Fruit fly (Drosophila melanogaster) whole organism, embryonic: ENCODE results near the gene 5-HT2B.
A peak's percentile ranks its signal among the peaks of the same experiment; 100 is the strongest.

Experiments
- BtbVII ChIP-seq: fragments of 200-800 bp; sonication (Bioruptor generic); optimal IDR thresholded peaks from 3 replicates; lab custom pipeline; 2017; ENCODE audit warnings: missing biosample characterization, mild to moderate bottlenecking, missing genetic modification characterization
- CG10431 ChIP-seq: fragments of 200-800 bp; sonication (Bioruptor generic); optimal IDR thresholded peaks from 3 replicates; lab custom pipeline; 2018; ENCODE audit warnings: missing biosample characterization, mild to moderate bottlenecking, missing genetic modification characterization
- CG12071 ChIP-seq: fragments of 200-800 bp; sonication (Bioruptor generic); optimal IDR thresholded peaks from 3 replicates; lab custom pipeline; 2018; ENCODE audit warnings: missing biosample characterization, mild to moderate bottlenecking, missing genetic modification characterization
- CG13123 ChIP-seq: fragments of 200-800 bp; sonication (Bioruptor generic); optimal IDR thresholded peaks from 2 replicates; lab custom pipeline; 2016; ENCODE audit warnings: missing biosample characterization, missing genetic modification characterization
- CG14710 ChIP-seq: fragments of 200-800 bp; sonication (Bioruptor generic); optimal IDR thresholded peaks from 3 replicates; lab custom pipeline; 2019; ENCODE audit warnings: missing biosample characterization, mild to moderate bottlenecking, missing genetic modification characterization, moderate library complexity
- CG14965 ChIP-seq: fragments of 200-800 bp; sonication (Bioruptor generic); optimal IDR thresholded peaks from 2 replicates; lab custom pipeline; 2016; ENCODE audit warnings: missing biosample characterization, missing genetic modification characterization, borderline replicate concordance
- CG2129 ChIP-seq: fragments of 200-800 bp; sonication (Bioruptor generic); IDR thresholded peaks from 2 replicates; pipeline ENCODE4 v1.3.6; 2022; ENCODE audit warnings: missing biosample characterization, missing genetic modification characterization; ENCODE audit not compliant: partially characterized antibody
- CG2678 ChIP-seq: fragments of 200-800 bp; sonication (Bioruptor generic); optimal IDR thresholded peaks from 3 replicates; lab custom pipeline; 2019; ENCODE audit warnings: missing biosample characterization, mild to moderate bottlenecking, missing genetic modification characterization, moderate library complexity
- CG2712 ChIP-seq: fragments of 200-800 bp; optimal IDR thresholded peaks from 3 replicates; lab custom pipeline; 2019; ENCODE audit warnings: missing biosample characterization, mild to moderate bottlenecking, missing genetic modification characterization, moderate library complexity
- CG3163 ChIP-seq: fragments of 200-800 bp; sonication (Bioruptor generic); optimal IDR thresholded peaks from 3 replicates; lab custom pipeline; 2016; ENCODE audit warnings: missing biosample characterization, missing genetic modification characterization
- CG33557 ChIP-seq: fragments of 200-800 bp; sonication (Bioruptor generic); optimal IDR thresholded peaks from 2 replicates; lab custom pipeline; 2019; ENCODE audit warnings: missing biosample characterization, mild to moderate bottlenecking, missing genetic modification characterization, moderate library complexity
- CG34422 ChIP-seq: fragments of 200-800 bp; sonication (Bioruptor generic); IDR thresholded peaks from 3 replicates; pipeline ENCODE4 v1.3.6; 2022; ENCODE audit warnings: missing biosample characterization, missing genetic modification characterization
- CG4282 ChIP-seq: fragments of 200-800 bp; sonication (Bioruptor generic); optimal IDR thresholded peaks from 2 replicates; lab custom pipeline; 2016; ENCODE audit warnings: missing biosample characterization, missing genetic modification characterization
- CG6765 ChIP-seq: fragments of 200-800 bp; sonication (Bioruptor generic); optimal IDR thresholded peaks from 3 replicates; lab custom pipeline; 2017; ENCODE audit warnings: missing biosample characterization, mild to moderate bottlenecking, missing genetic modification characterization
- CG7745 ChIP-seq: fragments of 200-800 bp; sonication (Bioruptor generic); optimal IDR thresholded peaks from 2 replicates; lab custom pipeline; 2018; ENCODE audit warnings: missing biosample characterization, mild to moderate bottlenecking, missing genetic modification characterization, moderate library complexity
- CG7786 ChIP-seq: fragments of 200-800 bp; sonication (Bioruptor generic); optimal IDR thresholded peaks from 2 replicates; lab custom pipeline; 2016; ENCODE audit warnings: missing biosample characterization, missing genetic modification characterization
- CG8290 ChIP-seq, 3 experiments: fragments of 200-800 bp; sonication (Bioruptor generic); optimal IDR thresholded peaks; 2 replicates each; lab custom pipeline; 2016 to 2019; ENCODE audit warnings: missing biosample characterization in 3 of 3, missing genetic modification characterization in 3 of 3, mild to moderate bottlenecking in 2 of 3, moderate library complexity in 1 of 3
- CG8924 ChIP-seq: fragments of 200-800 bp; optimal IDR thresholded peaks from 3 replicates; lab custom pipeline; 2019; ENCODE audit warnings: missing biosample characterization, mild to moderate bottlenecking, missing genetic modification characterization, moderate library complexity
- CG8944 ChIP-seq: fragments of 200-800 bp; sonication (Bioruptor generic); optimal IDR thresholded peaks from 3 replicates; lab custom pipeline; 2016; ENCODE audit warnings: missing biosample characterization, missing genetic modification characterization
- Dbx ChIP-seq: fragments of 200-800 bp; sonication (Bioruptor generic); IDR thresholded peaks from 3 replicates; pipeline ENCODE4 v1.3.6; 2022; ENCODE audit warnings: missing biosample characterization, missing genetic modification characterization
- Dip3 ChIP-seq: fragments of 200-800 bp; sonication (Bioruptor generic); optimal IDR thresholded peaks from 3 replicates; lab custom pipeline; 2016; ENCODE audit warnings: missing biosample characterization, missing genetic modification characterization
- Dp ChIP-seq: fragments of 200-800 bp; sonication (Bioruptor generic); optimal IDR thresholded peaks from 2 replicates; lab custom pipeline; 2018; ENCODE audit warnings: missing biosample characterization, mild to moderate bottlenecking, missing genetic modification characterization, moderate library complexity
- E2f2 ChIP-seq: fragments of 200-800 bp; sonication (Bioruptor generic); IDR thresholded peaks from 2 replicates; pipeline ENCODE4 v1.3.6; 2022; ENCODE audit warnings: missing biosample characterization, missing genetic modification characterization
- Ets97D ChIP-seq: fragments of 200-800 bp; sonication (Bioruptor generic); optimal IDR thresholded peaks from 3 replicates; lab custom pipeline; 2016; ENCODE audit warnings: missing biosample characterization, missing genetic modification characterization
- Hsf ChIP-seq: fragments of 200-800 bp; sonication (Bioruptor generic); optimal IDR thresholded peaks from 3 replicates; lab custom pipeline; 2016; ENCODE audit warnings: missing biosample characterization, missing genetic modification characterization
- Myb ChIP-seq: fragments of 200-800 bp; sonication (Bioruptor generic); optimal IDR thresholded peaks from 2 replicates; lab custom pipeline; 2016; ENCODE audit warnings: missing biosample characterization, missing genetic modification characterization
- Neu2 ChIP-seq: fragments of 200-800 bp; sonication (Bioruptor generic); optimal IDR thresholded peaks from 3 replicates; lab custom pipeline; 2016; ENCODE audit warnings: missing biosample characterization, missing genetic modification characterization, borderline replicate concordance
- Optix ChIP-seq: fragments of 200-800 bp; sonication (Bioruptor generic); IDR thresholded peaks from 3 replicates; pipeline ENCODE4 v1.3.6; 2022; ENCODE audit warnings: missing biosample characterization, missing genetic modification characterization
- aop ChIP-seq: fragments of 200-800 bp; sonication (Bioruptor generic); IDR thresholded peaks from 2 replicates; pipeline ENCODE4 v1.3.6; 2022; ENCODE audit warnings: missing biosample characterization, missing genetic modification characterization
- dimm ChIP-seq: fragments of 200-800 bp; sonication (Bioruptor generic); IDR thresholded peaks from 2 replicates; pipeline ENCODE4 v1.3.6; 2022; ENCODE audit warnings: missing biosample characterization, missing genetic modification characterization
- dmrt11E ChIP-seq: fragments of 200-800 bp; sonication (Bioruptor generic); optimal IDR thresholded peaks from 3 replicates; lab custom pipeline; 2018; ENCODE audit warnings: missing biosample characterization, mild to moderate bottlenecking, missing genetic modification characterization, moderate library complexity
- dmrt99B ChIP-seq: fragments of 200-800 bp; sonication (Bioruptor generic); optimal IDR thresholded peaks from 2 replicates; lab custom pipeline; 2018; ENCODE audit warnings: missing biosample characterization, mild to moderate bottlenecking, missing genetic modification characterization, moderate library complexity
- fd102C ChIP-seq: fragments of 200-800 bp; sonication (Bioruptor generic); optimal IDR thresholded peaks from 2 replicates; lab custom pipeline; 2018; ENCODE audit warnings: missing biosample characterization, mild to moderate bottlenecking, missing genetic modification characterization, moderate library complexity
- h ChIP-seq: fragments of >200 bp; optimal IDR thresholded peaks from 2 replicates; lab custom pipeline; 2017
- hkb ChIP-seq, 2 experiments: fragments of 200-800 bp in 1 of 2; fragments of >200 bp in 1 of 2; sonication (Bioruptor generic) in 1 of 2; IDR thresholded peaks in 1 of 2; optimal IDR thresholded peaks in 1 of 2; 2 replicates each; pipeline versions ENCODE4 v1.3.6 to Lab custom; 2017 to 2022; ENCODE audit warnings: missing biosample characterization in 1 of 2, missing genetic modification characterization in 1 of 2
- jigr1 ChIP-seq: fragments of 200-800 bp; sonication (Bioruptor generic); IDR thresholded peaks from 3 replicates; pipeline ENCODE4 v1.3.6; 2022; ENCODE audit warnings: missing biosample characterization, missing genetic modification characterization
- ken ChIP-seq: fragments of 200-800 bp; sonication (Bioruptor generic); IDR thresholded peaks from 3 replicates; pipeline ENCODE4 v1.3.6; 2022; ENCODE audit warnings: missing biosample characterization, missing genetic modification characterization
- knrl ChIP-seq: fragments of 200-800 bp; sonication (Bioruptor generic); IDR thresholded peaks from 3 replicates; pipeline ENCODE4 v1.3.6; 2022; ENCODE audit warnings: missing biosample characterization, missing genetic modification characterization; ENCODE audit not compliant: partially characterized antibody
- lab ChIP-seq: fragments of 200-800 bp; sonication (Bioruptor generic); optimal IDR thresholded peaks from 3 replicates; lab custom pipeline; 2017; ENCODE audit warnings: missing biosample characterization, missing genetic modification characterization, mild to moderate bottlenecking, moderate library complexity, missing genetic modification reagents
- lola ChIP-seq, 3 experiments: fragments of >200 bp in 2 of 3; fragments of 200-800 bp in 1 of 3; sonication (Bioruptor generic) in 1 of 3; optimal IDR thresholded peaks; 2 replicates each; lab custom pipeline; 2017 to 2019; ENCODE audit warnings: missing biosample characterization in 3 of 3, missing genetic modification characterization in 3 of 3, mild to moderate bottlenecking in 1 of 3, moderate library complexity in 1 of 3
- mld ChIP-seq: fragments of 200-800 bp; sonication (Bioruptor generic); IDR thresholded peaks from 3 replicates; pipeline ENCODE4 v1.3.6; 2022; ENCODE audit warnings: missing biosample characterization, missing genetic modification characterization; ENCODE audit not compliant: partially characterized antibody
- odd ChIP-seq: fragments of 200-800 bp; sonication (Bioruptor generic); optimal IDR thresholded peaks from 2 replicates; lab custom pipeline; 2017; ENCODE audit warnings: missing biosample characterization, mild to moderate bottlenecking, missing genetic modification characterization
- salm ChIP-seq: fragments of 200-800 bp; sonication (Bioruptor generic); optimal IDR thresholded peaks from 2 replicates; lab custom pipeline; 2018; ENCODE audit warnings: missing biosample characterization, mild to moderate bottlenecking, missing genetic modification characterization
- scrt ChIP-seq: fragments of 200-800 bp; sonication (Bioruptor generic); optimal IDR thresholded peaks from 2 replicates; lab custom pipeline; 2018; ENCODE audit warnings: missing biosample characterization, mild to moderate bottlenecking, missing genetic modification characterization, moderate library complexity
- sim ChIP-seq: fragments of 200-800 bp; sonication (Bioruptor generic); IDR thresholded peaks from 2 replicates; pipeline ENCODE4 v1.3.6; 2022; ENCODE audit warnings: missing biosample characterization, missing genetic modification characterization
- ssp ChIP-seq: fragments of 200-800 bp; sonication (Bioruptor generic); IDR thresholded peaks from 2 replicates; pipeline ENCODE4 v1.3.6; 2022; ENCODE audit warnings: missing biosample characterization, missing genetic modification characterization
- stc ChIP-seq: fragments of 200-800 bp; sonication (Bioruptor generic); IDR thresholded peaks from 2 replicates; pipeline ENCODE4 v1.3.6; 2022; ENCODE audit warnings: missing biosample characterization, missing genetic modification characterization
- zfh2 ChIP-seq: fragments of 200-800 bp; sonication (Bioruptor generic); optimal IDR thresholded peaks from 2 replicates; lab custom pipeline; 2016; ENCODE audit warnings: missing biosample characterization, missing genetic modification characterization

5-HT2B gene

dm6 chr3R:8663668-8664283, 85.8 kb downstream of the 5-HT2B start, which contains the start of gene CG8032 (continued):
- TF ChIP-seq CG10431 (GFP tag; lab: Kevin White, UChicago) (no peak), E2f2 (GFP tag; lab: Robert Waterston, UW) (peak; percentile 54), scrt (GFP tag; lab: Kevin White, UChicago) (no peak), lab (GFP tag; lab: Kevin White, UChicago) (peak; percentile 33), CG8944 (GFP tag; lab: Kevin White, UChicago) (peak; percentile 64), CG33557 (GFP tag; lab: Kevin White, UChicago) (peak; percentile 32), CG12071 (GFP tag; lab: Kevin White, UChicago) (no peak), fd102C (GFP tag; lab: Kevin White, UChicago) (no peak), BtbVII (peak; percentile 4), CG7745 (tag; lab: Kevin White, UChicago) (no peak), CG8290 (GFP tag; optimal IDR thresholded peaks at IDR 0.05; lab: Kevin White, UChicago) (peak; percentile 80), CG8290 (tag; optimal IDR thresholded peaks at IDR 0.05; lab: Kevin White, UChicago) (peak; percentile 53 to 84), dmrt11E (tag; lab: Kevin White, UChicago) (peak; percentile 0), CG4282 (GFP tag; lab: Kevin White, UChicago) (no peak), Dp (GFP tag; lab: Kevin White, UChicago) (peak; percentile 37), Hsf (GFP tag; lab: Kevin White, UChicago) (peak; percentile 50), CG8924 (tag; lab: Kevin White, UChicago) (peak; percentile 47), jigr1 (no peak), CG3163 (peak; percentile 22), hkb (optimal IDR thresholded peaks at IDR 0.05; lab: Kevin White, UChicago) (no peak), hkb (GFP tag; IDR thresholded peaks at IDR 0.05; lab: Robert Waterston, UW) (0 out of 2 replicates have a peak, but pooled peaks have one; percentile 15), Dbx (GFP tag; lab: Robert Waterston, UW) (peak; percentile 33; the same call in 1 of the 3 replicates), aop (GFP tag; lab: Robert Waterston, UW) (no peak), CG14710 (peak; percentile 71), lola (GFP tag; optimal IDR thresholded peaks at IDR 0.05; lab: Kevin White, UChicago) (peak in 1 of 3 experiments; percentile 19), Optix (GFP tag; lab: Robert Waterston, UW) (no peak), zfh2 (peak; percentile 48), CG34422 (GFP tag; lab: Robert Waterston, UW) (no peak), salm (tag; lab: Kevin White, UChicago) (no peak), Dip3 (GFP tag; lab: Kevin White, UChicago) (peak; percentile 55), CG2712 (tag; lab: Kevin White, UChicago) (peak; percentile 64), Ets97D (GFP tag; lab: Kevin White, UChicago) (peak; percentile 82), CG13123 (peak; percentile 7), CG2129 (GFP tag; lab: Robert Waterston, UW) (peak; percentile 34; the same call in 1 of the 2 replicates), mld (GFP tag; lab: Robert Waterston, UW) (0 out of 3 replicates have a peak, but pooled peaks have one; percentile 47), sim (GFP tag; lab: Robert Waterston, UW) (no peak), ken (GFP tag; lab: Robert Waterston, UW) (0 out of 3 replicates have a peak, but pooled peaks have one; percentile 4), dmrt99B (peak; percentile 26), Myb (GFP tag; lab: Kevin White, UChicago) (peak; percentile 57), ssp (GFP tag; lab: Robert Waterston, UW) (no peak), stc (GFP tag; lab: Robert Waterston, UW) (0 out of 2 replicates have a peak, but pooled peaks have one; percentile 11), dimm (GFP tag; lab: Robert Waterston, UW) (no peak), CG6765 (GFP tag; lab: Kevin White, UChicago) (no peak), h (no peak), CG2678 (tag; lab: Kevin White, UChicago) (peak; percentile 43), knrl (GFP tag; lab: Robert Waterston, UW) (peak; percentile 65), CG7786 (GFP tag; lab: Kevin White, UChicago) (peak; percentile 35), odd (GFP tag; lab: Kevin White, UChicago) (no peak), Neu2 (no peak), CG14965 (GFP tag; lab: Kevin White, UChicago) (no peak)
